Comparison of ENCODE assay signal across 1 fruit fly cellular context in the genomic region with DNA sequence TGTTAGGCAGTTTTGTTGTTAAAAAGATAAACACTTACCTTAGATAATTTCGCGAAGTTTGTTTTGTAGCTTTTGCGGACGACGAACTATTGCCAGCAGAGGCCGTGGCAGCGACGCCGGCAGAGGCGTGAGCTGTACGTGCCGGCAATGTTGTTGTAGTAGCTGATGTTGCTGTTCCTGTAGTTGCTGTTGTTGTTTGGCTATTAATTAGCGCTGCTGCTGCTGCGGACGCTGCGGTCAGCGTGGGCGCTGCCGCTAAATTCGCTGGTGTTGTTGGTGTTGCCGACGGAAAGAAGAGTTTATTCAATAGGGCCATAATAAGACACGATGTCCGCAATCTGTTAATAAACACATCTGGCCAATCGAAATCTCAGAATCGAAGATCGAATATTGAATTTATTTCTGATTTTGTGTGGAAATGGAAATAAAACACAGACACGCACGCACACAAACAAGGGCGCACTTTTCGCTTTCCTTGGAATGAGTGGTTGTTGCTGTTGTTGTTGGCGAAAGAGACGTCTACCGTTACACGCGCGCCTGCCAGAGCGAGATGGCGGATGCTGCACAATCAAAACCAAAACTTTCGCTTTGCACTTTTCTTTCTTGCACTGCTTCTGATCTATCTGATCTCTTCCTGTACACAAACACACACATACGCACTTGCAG.
TF ChIP-seq lines count a peak whose summit lies in the region.

No protein-coding gene starts in this region.

TF ChIP-seq in whole organism, embryonic, 481 proteins besides CTCF, POLR2A, EP300 and RAD21 (continued from another document):
- TF ChIP-seq Adf1 (GFP tag; IDR thresholded peaks at IDR 0.05; lab: Robert Waterston, UW) (peak; percentile 92), sd (tag; optimal IDR thresholded peaks at IDR 0.05; lab: Kevin White, UChicago) (peak; percentile 19), row (GFP tag; IDR thresholded peaks at IDR 0.05; lab: Robert Waterston, UW) (0 out of 3 replicates have a peak, but pooled peaks have one; percentile 12), crol (GFP tag; IDR thresholded peaks at IDR 0.05; lab: Robert Waterston, UW) (no peak; the same call in 1 of the 2 replicates)
TF ChIP-seq in whole organism, embryonic: peak in this region for 15.
